Worm (Caenorhabditis elegans): ENCODE results near the gene che-6.

che-6 gene

DNA sequence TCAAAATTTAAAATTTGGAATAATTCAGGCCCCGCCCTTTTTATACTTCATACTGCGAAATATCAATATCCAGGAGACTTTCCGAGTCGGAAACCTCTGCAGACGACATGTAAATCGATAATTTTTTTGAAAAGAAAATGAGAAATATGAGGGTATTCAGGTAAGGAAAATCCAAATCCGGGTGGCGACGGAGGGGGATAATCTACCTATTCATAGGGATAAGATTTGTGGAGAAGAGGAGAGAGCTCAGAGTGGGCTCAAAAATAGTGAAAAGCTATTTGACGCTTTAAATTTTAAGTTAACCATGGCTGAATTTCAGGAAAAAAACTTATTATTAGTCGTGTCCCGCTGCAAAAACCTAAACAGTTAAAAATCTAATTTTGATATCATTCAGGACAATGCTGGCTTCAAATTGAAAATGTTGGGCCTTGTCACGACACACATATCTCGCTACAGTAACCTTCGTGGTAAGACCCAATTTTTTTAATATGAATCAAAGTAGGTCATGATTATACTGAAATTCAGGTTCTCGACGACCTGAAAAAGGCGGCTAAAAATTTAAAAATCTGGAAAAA lies at the start of gene che-6:
Gene che-6 (minus strand): TSS at position 109 of the 575 bp plus-strand sequence.
- TF ChIP-seq dmd-4 (tag; optimal IDR thresholded peaks at IDR 0.05) (no peak), sma-9 (GFP tag; optimal IDR thresholded peaks at IDR 0.05) (no peak), sma-9 (tag; optimal IDR thresholded peaks at IDR 0.05) (no peak), lin-13 (GFP tag; optimal IDR thresholded peaks at IDR 0.05) (peak; percentile 6), ztf-1 (GFP tag; conservative IDR thresholded peaks at IDR 0.05) (no peak), lsy-2 (tag; optimal IDR thresholded peaks at IDR 0.05) (peak in 1 of 2 experiments; percentile 3), Y55F3AM.14 (GFP tag; optimal IDR thresholded peaks at IDR 0.05) (no peak)

DNA sequence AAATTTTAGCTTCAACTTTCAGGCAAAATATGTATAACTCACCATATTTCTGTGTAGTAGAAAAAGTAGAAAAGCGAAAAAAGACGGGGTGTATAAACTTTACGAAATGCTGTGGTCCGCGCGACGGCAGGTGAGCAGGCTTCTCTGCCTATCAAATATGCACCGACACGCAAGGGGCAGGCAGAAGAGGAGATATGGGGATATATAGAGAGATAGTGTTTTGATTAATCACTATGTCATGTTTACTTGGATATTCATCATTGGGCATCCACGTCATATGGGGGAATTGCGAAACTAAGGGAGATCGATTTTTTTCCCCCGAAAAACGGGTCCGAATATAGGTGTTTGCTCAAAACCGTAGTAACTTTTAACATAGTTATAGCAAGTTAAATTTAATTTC lies 47.9 kb upstream of the che-6 start, which contains the start of gene gcy-37:
Gene gcy-37 (minus strand): TSS at position 101 of the 400 bp plus-strand sequence.
- no peak for TF ChIP-seq ceh-16 (tag; optimal IDR thresholded peaks at IDR 0.05)
- TF ChIP-seq mdl-1 (tag; optimal IDR thresholded peaks at IDR 0.05): no peak
- no peak for TF ChIP-seq mbf-1 (tag; optimal IDR thresholded peaks at IDR 0.05)
- TF ChIP-seq nhr-25 (tag; optimal IDR thresholded peaks at IDR 0.05): no peak
- no peak for TF ChIP-seq crh-2 (tag; optimal IDR thresholded peaks at IDR 0.05)
- no peak for TF ChIP-seq peb-1 (tag; optimal IDR thresholded peaks at IDR 0.05)
- no peak for TF ChIP-seq blmp-1 (tag; optimal IDR thresholded peaks at IDR 0.05; ENCODE audit: insufficient read depth)
- TF ChIP-seq lin-13 (GFP tag; optimal IDR thresholded peaks at IDR 0.05): no peak
- no peak for TF ChIP-seq Y55F3AM.14 (GFP tag; optimal IDR thresholded peaks at IDR 0.05)
- TF ChIP-seq fos-1 (tag; optimal IDR thresholded peaks at IDR 0.05): no peak
- TF ChIP-seq nhr-6 (tag; optimal IDR thresholded peaks at IDR 0.05): no peak
- TF ChIP-seq nhr-237 (tag; optimal IDR thresholded peaks at IDR 0.05): no peak
- no peak for TF ChIP-seq R02D3.7 (tag; optimal IDR thresholded peaks at IDR 0.05)
- no peak for TF ChIP-seq ama-1 (optimal IDR thresholded peaks at IDR 0.05)
- no peak for TF ChIP-seq nhr-129 (tag; optimal IDR thresholded peaks at IDR 0.05)
- TF ChIP-seq unc-55 (GFP tag; optimal IDR thresholded peaks at IDR 0.05): no peak

DNA sequence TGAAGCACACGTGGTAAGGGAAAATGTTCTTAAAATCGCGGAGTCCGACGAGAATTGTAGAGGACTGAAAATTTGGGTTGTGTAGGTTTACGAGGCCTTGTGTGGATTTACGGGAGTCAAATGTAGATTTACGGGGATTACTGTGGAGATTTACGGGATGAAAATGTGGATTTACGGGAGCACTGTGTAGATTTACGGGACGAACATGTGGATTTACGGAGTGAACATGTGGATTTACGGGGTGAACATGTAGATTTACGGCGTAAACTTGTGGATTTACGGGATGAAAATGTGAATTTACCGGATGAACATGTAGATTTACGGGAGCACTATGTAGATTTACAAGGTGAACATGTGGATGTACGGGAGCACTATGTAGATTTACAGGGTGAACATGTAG lies 45.0 kb upstream of the che-6 start:
- TF ChIP-seq alr-1 (tag; optimal IDR thresholded peaks at IDR 0.05): no peak
- no peak for TF ChIP-seq Y55F3AM.14 (GFP tag; optimal IDR thresholded peaks at IDR 0.05)
- no peak for TF ChIP-seq nhr-21 (tag; optimal IDR thresholded peaks at IDR 0.05)
- TF ChIP-seq skn-1 (tag; optimal IDR thresholded peaks at IDR 0.05): no peak
- TF ChIP-seq nhr-129 (tag; optimal IDR thresholded peaks at IDR 0.05): no peak
- TF ChIP-seq nhr-25 (tag; optimal IDR thresholded peaks at IDR 0.05): no peak
- no peak for TF ChIP-seq gmeb-1 (tag; optimal IDR thresholded peaks at IDR 0.05)
- TF ChIP-seq lin-39 (tag; optimal IDR thresholded peaks at IDR 0.05): no peak
- no peak for TF ChIP-seq ztf-11 (tag; optimal IDR thresholded peaks at IDR 0.05)
- no peak for TF ChIP-seq unc-62 (GFP tag; optimal IDR thresholded peaks at IDR 0.05)
- no peak for TF ChIP-seq ZK546.5 (tag; optimal IDR thresholded peaks at IDR 0.05)
- TF ChIP-seq aly-2 (tag; optimal IDR thresholded peaks at IDR 0.05): no peak

DNA sequence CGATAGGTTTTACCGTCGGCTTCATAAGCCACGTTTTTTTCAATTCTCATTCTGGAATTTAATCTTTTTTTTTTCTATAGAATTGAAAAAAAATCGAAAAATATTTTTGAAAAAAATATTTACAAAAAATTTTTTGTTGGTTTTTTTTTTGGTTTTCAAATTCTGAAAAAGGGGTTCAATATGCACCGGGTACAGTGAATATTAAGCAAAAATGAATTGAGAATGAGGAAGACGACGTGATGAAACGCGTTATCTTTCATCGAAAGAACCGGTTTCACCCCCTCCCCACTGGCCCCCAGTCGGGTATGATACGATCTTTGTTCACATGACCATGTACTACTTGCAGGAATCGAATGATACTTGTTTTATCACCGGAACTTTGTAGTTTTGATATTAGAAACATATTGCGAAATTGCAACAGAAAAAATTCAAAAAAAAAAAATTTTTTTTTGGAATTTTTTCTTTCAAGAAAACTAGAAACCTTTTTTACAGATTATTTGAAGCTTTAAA lies 38.1 kb upstream of the che-6 start, which contains the start of gene C54E4.5:
Gene C54E4.5 (minus strand): TSS at position 51 of the 510 bp plus-strand sequence.
- TF ChIP-seq aly-2 (tag; optimal IDR thresholded peaks at IDR 0.05): no peak
- no peak for TF ChIP-seq ztf-1 (GFP tag; conservative IDR thresholded peaks at IDR 0.05)
- no peak for TF ChIP-seq sem-4 (tag; optimal IDR thresholded peaks at IDR 0.05)
- peak; percentile 38 for TF ChIP-seq gmeb-1 (tag; optimal IDR thresholded peaks at IDR 0.05)
- no peak for TF ChIP-seq fos-1 (tag; optimal IDR thresholded peaks at IDR 0.05)
- no peak for TF ChIP-seq lin-11 (tag; optimal IDR thresholded peaks at IDR 0.05)
- TF ChIP-seq nhr-129 (tag; optimal IDR thresholded peaks at IDR 0.05): no peak
- no peak for TF ChIP-seq Y55F3AM.14 (GFP tag; optimal IDR thresholded peaks at IDR 0.05)
- TF ChIP-seq nhr-237 (tag; optimal IDR thresholded peaks at IDR 0.05): no peak
- no peak for TF ChIP-seq lsy-2 (tag; optimal IDR thresholded peaks at IDR 0.05)
- TF ChIP-seq ceh-16 (tag; optimal IDR thresholded peaks at IDR 0.05): peak; percentile 3
- TF ChIP-seq ztf-4 (tag; optimal IDR thresholded peaks at IDR 0.05): no peak
- no peak for TF ChIP-seq ZK546.5 (tag; optimal IDR thresholded peaks at IDR 0.05)
- TF ChIP-seq egl-27 (tag; optimal IDR thresholded peaks at IDR 0.05): peak; percentile 54
- TF ChIP-seq nhr-23 (tag; optimal IDR thresholded peaks at IDR 0.05): no peak
- TF ChIP-seq sma-3 (GFP tag; optimal IDR thresholded peaks at IDR 0.05): peak; percentile 52
- no peak for TF ChIP-seq R02D3.7 (tag; optimal IDR thresholded peaks at IDR 0.05)
- TF ChIP-seq elt-3 (tag; optimal IDR thresholded peaks at IDR 0.05): no peak
- TF ChIP-seq unc-55 (GFP tag; optimal IDR thresholded peaks at IDR 0.05): no peak
- TF ChIP-seq crh-2 (tag; optimal IDR thresholded peaks at IDR 0.05): peak; percentile 6
- no peak for TF ChIP-seq ceh-82 (tag; optimal IDR thresholded peaks at IDR 0.05)
- TF ChIP-seq ztf-11 (tag; optimal IDR thresholded peaks at IDR 0.05): no peak
- no peak for TF ChIP-seq alr-1 (tag; optimal IDR thresholded peaks at IDR 0.05)
- peak; percentile 44 for TF ChIP-seq blmp-1 (tag; optimal IDR thresholded peaks at IDR 0.05; ENCODE audit: insufficient read depth)
- no peak for TF ChIP-seq snpc-4 (tag; optimal IDR thresholded peaks at IDR 0.05)
- TF ChIP-seq mab-5 (tag; optimal IDR thresholded peaks at IDR 0.05): no peak
- no peak for TF ChIP-seq mbf-1 (tag; optimal IDR thresholded peaks at IDR 0.05)
- no peak for TF ChIP-seq unc-62 (GFP tag; optimal IDR thresholded peaks at IDR 0.05)
- peak; percentile 70 for TF ChIP-seq nhr-25 (tag; optimal IDR thresholded peaks at IDR 0.05)
- no peak for TF ChIP-seq dmd-4 (tag; optimal IDR thresholded peaks at IDR 0.05)
- TF ChIP-seq ama-1 (optimal IDR thresholded peaks at IDR 0.05): no peak
- TF ChIP-seq peb-1 (tag; optimal IDR thresholded peaks at IDR 0.05): no peak
- no peak for TF ChIP-seq lin-13 (GFP tag; optimal IDR thresholded peaks at IDR 0.05)
- no peak for TF ChIP-seq elt-1 (tag; optimal IDR thresholded peaks at IDR 0.05)
- TF ChIP-seq sma-9 (GFP tag; optimal IDR thresholded peaks at IDR 0.05): peak; percentile 80
- TF ChIP-seq sma-9 (tag; optimal IDR thresholded peaks at IDR 0.05): no peak
- TF ChIP-seq nhr-77 (tag; optimal IDR thresholded peaks at IDR 0.05): no peak
- no peak for TF ChIP-seq nhr-12 (tag; optimal IDR thresholded peaks at IDR 0.05)

Data from whole organism, L2 larva.